Worm (Caenorhabditis elegans): Measurements from ENCODE around the gene droe-4.
A peak's percentile ranks its signal among the peaks of the same experiment; 100 is the strongest.

Gene droe-4

DNA sequence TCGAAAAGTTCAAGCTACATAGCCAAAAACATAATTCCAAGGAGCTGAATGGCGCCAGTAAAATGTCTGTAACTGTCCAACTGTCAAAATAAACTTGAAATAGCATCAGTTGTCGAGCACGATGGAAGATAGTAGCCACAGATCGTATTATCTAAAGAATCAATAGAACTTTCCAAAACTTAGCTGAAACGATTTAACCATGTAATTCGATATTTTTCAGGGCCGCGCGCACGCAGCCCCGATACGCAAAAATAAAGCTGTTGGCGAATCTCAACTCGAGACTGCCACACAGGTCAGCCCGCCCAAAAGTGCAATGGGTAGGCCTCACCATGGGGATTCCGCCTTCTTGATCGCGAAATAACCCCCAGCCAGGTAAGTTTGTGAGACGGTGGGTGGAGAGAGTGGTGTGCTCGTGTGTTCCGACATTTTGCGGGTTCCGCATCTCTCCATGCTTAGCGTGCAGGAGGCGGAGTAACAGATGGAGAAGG lies 35.8 kb downstream of the droe-4 start (continued):
- TF ChIP-seq ceh-20 (GFP tag; IDR thresholded peaks at IDR 0.05) = 0 out of 2 replicates have a peak, but pooled peaks have one; percentile 34
- peak; percentile 87 for TF ChIP-seq aha-1 (tag)
- peak; percentile 5 for TF ChIP-seq Y5F2A.4 (GFP tag; optimal IDR thresholded peaks at IDR 0.05)
- peak; percentile 43 for TF ChIP-seq zip-2 (tag; optimal IDR thresholded peaks at IDR 0.05)
- peak; percentile 39; the same call in 1 of the 2 replicates for TF ChIP-seq php-3 (GFP tag; IDR thresholded peaks at IDR 0.05)
- TF ChIP-seq lin-38 (GFP tag; IDR thresholded peaks at IDR 0.05) = peak; percentile 79
- TF ChIP-seq hlh-11 (tag; optimal IDR thresholded peaks at IDR 0.05) = peak; percentile 69
- peak; percentile 75 for TF ChIP-seq set-16 (GFP tag; IDR thresholded peaks at IDR 0.05)
- TF ChIP-seq daf-12 (tag; optimal IDR thresholded peaks at IDR 0.05) = no peak
- peak; percentile 52 for TF ChIP-seq dve-1 (tag; optimal IDR thresholded peaks at IDR 0.05; ENCODE audit: insufficient read depth)
- no peak for TF ChIP-seq F26F4.8 (GFP tag; conservative IDR thresholded peaks at IDR 0.05)
- TF ChIP-seq F44E2.7 (GFP tag; IDR thresholded peaks at IDR 0.05) = 0 out of 2 replicates have a peak, but pooled peaks have one; percentile 33
- peak; percentile 16 for TF ChIP-seq nhr-77 (tag; optimal IDR thresholded peaks at IDR 0.05)
- peak; percentile 32 for TF ChIP-seq lir-3 (tag; optimal IDR thresholded peaks at IDR 0.05)
- TF ChIP-seq nhr-102 (tag; optimal IDR thresholded peaks at IDR 0.05) = peak; percentile 88
- TF ChIP-seq nhr-48 (tag; optimal IDR thresholded peaks at IDR 0.05) = peak; percentile 63
- TF ChIP-seq tra-1 (GFP tag; IDR thresholded peaks at IDR 0.05) = 0 out of 2 replicates have a peak, but pooled peaks have one; percentile 33
- TF ChIP-seq mes-2 (tag; optimal IDR thresholded peaks at IDR 0.05; ENCODE audit: poor library complexity, severe bottlenecking) = peak; percentile 59
- TF ChIP-seq ZK546.5 (tag; optimal IDR thresholded peaks at IDR 0.05) = no peak
- TF ChIP-seq fkh-10 (GFP tag; optimal IDR thresholded peaks at IDR 0.05) = no peak
- no peak for TF ChIP-seq nhr-10 (tag; optimal IDR thresholded peaks at IDR 0.05)
- peak; percentile 67 for TF ChIP-seq F10B5.3 (tag; optimal IDR thresholded peaks at IDR 0.05)
- no peak for TF ChIP-seq nhr-111 (GFP tag; optimal IDR thresholded peaks at IDR 0.05)
- peak; percentile 89 for TF ChIP-seq duxl-1 (tag; optimal IDR thresholded peaks at IDR 0.05; ENCODE audit: poor library complexity)
- peak; percentile 40 for TF ChIP-seq rbr-2 (tag; optimal IDR thresholded peaks at IDR 0.05)
- TF ChIP-seq spr-1 (tag; optimal IDR thresholded peaks at IDR 0.05) = peak; percentile 64
- peak; percentile 17 to 44 for TF ChIP-seq daf-16 (GFP tag; optimal IDR thresholded peaks at IDR 0.05)
- TF ChIP-seq daf-16 (tag; optimal IDR thresholded peaks at IDR 0.05) = peak; percentile 56
- TF ChIP-seq lin-29 (GFP tag; IDR thresholded peaks at IDR 0.05) = no peak
- TF ChIP-seq ceh-28 (tag; optimal IDR thresholded peaks at IDR 0.05) = no peak
- TF ChIP-seq unc-130 (GFP tag; optimal IDR thresholded peaks at IDR 0.05) = peak; percentile 38
- peak; percentile 66 for TF ChIP-seq F49E8.2 (tag; optimal IDR thresholded peaks at IDR 0.05; ENCODE audit: borderline replicate concordance)
- TF ChIP-seq mdt-29 (GFP tag; IDR thresholded peaks at IDR 0.05) = peak; percentile 60; the same call in 1 of the 2 replicates
- TF ChIP-seq mdl-1 (tag; optimal IDR thresholded peaks at IDR 0.05) = peak in 1 of 2 experiments; percentile 0
- TF ChIP-seq ceh-44 (GFP tag; IDR thresholded peaks at IDR 0.05) = peak; percentile 81
- TF ChIP-seq ztf-11 (tag; optimal IDR thresholded peaks at IDR 0.05) = no peak
- TF ChIP-seq ama-1 (optimal IDR thresholded peaks at IDR 0.05) = peak; percentile 91
- no peak for TF ChIP-seq zfp-2 (tag; optimal IDR thresholded peaks at IDR 0.05)
- TF ChIP-seq jun-1 (tag; optimal IDR thresholded peaks at IDR 0.05) = no peak
- TF ChIP-seq dmd-9 (GFP tag; IDR thresholded peaks at IDR 0.05) = peak; percentile 59; the same call in 1 of the 2 replicates
- TF ChIP-seq nhr-11 (tag; optimal IDR thresholded peaks at IDR 0.05) = no peak
- no peak for TF ChIP-seq saeg-2 (GFP tag; IDR thresholded peaks at IDR 0.05)
- peak; percentile 77 for TF ChIP-seq snpc-1.2 (GFP tag; IDR thresholded peaks at IDR 0.05)
- TF ChIP-seq lin-15B (tag; optimal IDR thresholded peaks at IDR 0.05) = no peak
- TF ChIP-seq lsy-2 (tag; optimal IDR thresholded peaks at IDR 0.05) = no peak
- peak; percentile 51 for TF ChIP-seq spr-3 (GFP tag; optimal IDR thresholded peaks at IDR 0.05)
- peak; percentile 51 for TF ChIP-seq mxl-3 (GFP tag; optimal IDR thresholded peaks at IDR 0.05)
- TF ChIP-seq daf-19 (GFP tag; conservative IDR thresholded peaks at IDR 0.05) = no peak
- TF ChIP-seq dmd-6 (GFP tag; IDR thresholded peaks at IDR 0.05) = peak; percentile 56
- TF ChIP-seq Y48G9A.11 (GFP tag; IDR thresholded peaks at IDR 0.05) = peak; percentile 74
- TF ChIP-seq madf-5 (GFP tag; IDR thresholded peaks at IDR 0.05) = no peak

Data from whole organism, L4 larva.